Worm (Caenorhabditis elegans): Measurements from ENCODE around the gene arrd-2.

arrd-2 gene

DNA sequence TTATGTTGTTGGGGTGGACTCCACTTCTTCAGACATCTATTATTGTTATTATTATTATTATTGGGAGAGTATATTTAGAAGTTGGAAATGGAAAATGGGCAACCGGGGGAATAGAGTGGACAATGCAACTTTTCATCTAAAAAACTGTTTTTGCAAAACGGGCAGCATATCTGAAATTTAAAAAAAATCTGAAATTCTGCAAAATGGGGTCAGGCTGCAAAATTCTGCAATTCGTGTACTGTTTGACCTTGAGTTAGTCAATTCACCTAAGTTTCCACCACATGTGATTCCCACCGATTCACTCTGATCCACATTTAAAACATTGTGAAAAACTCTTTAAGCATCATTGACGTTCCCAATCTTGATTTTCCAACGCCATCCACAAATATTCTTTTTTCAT is 34.6 kb upstream of the arrd-2 start, which contains the start of gene C06C3.4:
Gene C06C3.4, plus strand, starts transcription at position 301 of the 400 bp plus-strand sequence.
- TF ChIP-seq ztf-18 (tag; optimal IDR thresholded peaks at IDR 0.05) (no peak), B0019.2 (GFP tag; conservative IDR thresholded peaks at IDR 0.05) (no peak), chd-7 (tag; optimal IDR thresholded peaks at IDR 0.05) (no peak), unc-130 (GFP tag; optimal IDR thresholded peaks at IDR 0.05) (no peak), ceh-40 (GFP tag; IDR thresholded peaks at IDR 0.05) (no peak), ZK185.1 (tag; optimal IDR thresholded peaks at IDR 0.05; ENCODE audit: poor library complexity, severe bottlenecking) (no peak), cebp-2 (GFP tag; IDR thresholded peaks at IDR 0.05) (no peak), hlh-12 (tag; optimal IDR thresholded peaks at IDR 0.05) (no peak), lag-1 (GFP tag; IDR thresholded peaks at IDR 0.05) (no peak), sptf-2 (GFP tag; optimal IDR thresholded peaks at IDR 0.05) (no peak), nhr-179 (tag; optimal IDR thresholded peaks at IDR 0.05) (no peak)

DNA sequence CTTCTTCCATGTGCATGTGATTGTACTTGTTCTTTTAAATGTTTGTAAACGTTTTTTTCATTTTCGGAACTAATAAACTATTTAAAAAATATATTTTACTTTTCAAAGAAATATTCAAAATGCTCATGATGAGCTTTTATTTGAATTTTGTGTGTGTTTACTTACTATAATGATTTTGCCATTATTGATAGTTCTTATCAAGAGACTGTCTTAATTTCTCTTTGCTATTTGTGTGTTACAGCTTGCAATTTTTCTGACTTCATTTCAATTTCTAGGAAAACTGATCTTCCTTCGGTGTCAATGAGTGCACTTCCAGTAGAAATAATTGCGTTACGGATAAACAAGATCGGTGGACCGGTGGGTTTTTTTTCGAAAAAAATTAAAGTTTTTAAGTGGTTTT is 32.8 kb upstream of the arrd-2 start, which contains the start of gene C06C3.12:
Gene C06C3.12, plus strand, starts transcription at position 301 of the 400 bp plus-strand sequence.
- TF ChIP-seq ekl-4 (GFP tag; IDR thresholded peaks at IDR 0.05), result no peak
- no peak for TF ChIP-seq ceh-58 (GFP tag; IDR thresholded peaks at IDR 0.05)
- TF ChIP-seq madf-6 (GFP tag; IDR thresholded peaks at IDR 0.05), result no peak
- no peak for TF ChIP-seq bed-2 (GFP tag; IDR thresholded peaks at IDR 0.05)
- TF ChIP-seq sptf-2 (GFP tag; optimal IDR thresholded peaks at IDR 0.05), result no peak
- TF ChIP-seq egrh-3 (GFP tag; IDR thresholded peaks at IDR 0.05), result no peak
- TF ChIP-seq rpc-1 (optimal IDR thresholded peaks at IDR 0.05), result no peak
- no peak for TF ChIP-seq rpc-1 (tag; optimal IDR thresholded peaks at IDR 0.05)
- TF ChIP-seq F39B2.1 (GFP tag; IDR thresholded peaks at IDR 0.05), result no peak
- TF ChIP-seq nhr-80 (tag; optimal IDR thresholded peaks at IDR 0.05), result no peak
- no peak for TF ChIP-seq ceh-79 (tag; optimal IDR thresholded peaks at IDR 0.05)
- TF ChIP-seq rcor-1 (GFP tag; IDR thresholded peaks at IDR 0.05), result no peak
- no peak for TF ChIP-seq ztf-25 (GFP tag; IDR thresholded peaks at IDR 0.05)
- no peak for TF ChIP-seq chd-7 (tag; optimal IDR thresholded peaks at IDR 0.05)
- TF ChIP-seq atf-7 (tag; optimal IDR thresholded peaks at IDR 0.05), result no peak
- no peak for TF ChIP-seq ztf-26 (tag; optimal IDR thresholded peaks at IDR 0.05)
- TF ChIP-seq F57A8.1 (GFP tag; optimal IDR thresholded peaks at IDR 0.05), result no peak

ce11 chrII:9377158-9377557 is 30.4 kb upstream of the arrd-2 start, which contains the start of gene C06C3.10:
TSS of gene C06C3.10 (minus strand) at chrII:9377258.
- no peak for TF ChIP-seq Y95B8A.8 (GFP tag; IDR thresholded peaks at IDR 0.05)
- TF ChIP-seq Y79H2A.3 (GFP tag; conservative IDR thresholded peaks at IDR 0.05), result no peak
- TF ChIP-seq bed-1 (GFP tag; IDR thresholded peaks at IDR 0.05), result no peak
- TF ChIP-seq ets-4 (GFP tag; optimal IDR thresholded peaks at IDR 0.05), result no peak
- no peak for TF ChIP-seq mcd-1 (GFP tag; IDR thresholded peaks at IDR 0.05)
- TF ChIP-seq tbp1 (GFP tag; optimal IDR thresholded peaks at IDR 0.05), result no peak
- TF ChIP-seq lsl-1 (GFP tag; optimal IDR thresholded peaks at IDR 0.05), result no peak
- no peak for TF ChIP-seq egl-18 (GFP tag; IDR thresholded peaks at IDR 0.05)
- TF ChIP-seq athp-1 (tag; optimal IDR thresholded peaks at IDR 0.05), result no peak
- TF ChIP-seq nfya-2 (GFP tag; IDR thresholded peaks at IDR 0.05), result no peak
- TF ChIP-seq F57C9.4 (tag; optimal IDR thresholded peaks at IDR 0.05), result no peak
- no peak for TF ChIP-seq repo-1 (tag; optimal IDR thresholded peaks at IDR 0.05)
- TF ChIP-seq nfyb-1 (GFP tag; IDR thresholded peaks at IDR 0.05), result no peak
- TF ChIP-seq die-1 (tag; optimal IDR thresholded peaks at IDR 0.05), result no peak
- no peak for TF ChIP-seq him-1 (tag; optimal IDR thresholded peaks at IDR 0.05)
- no peak for TF ChIP-seq nhr-90 (tag; optimal IDR thresholded peaks at IDR 0.05)

Measured in whole organism, young adult.